Fruit fly (Drosophila melanogaster) whole organism, embryonic: Measurements from ENCODE around the gene Mon1.

ENCODE experiments used
- Awh ChIP-seq: fragments of 200-800 bp; sonication (Bioruptor generic); IDR thresholded peaks from 2 replicates; pipeline ENCODE4, ENCODE4 v1.3.6; 2022; ENCODE audit warnings: missing biosample characterization, missing genetic modification characterization
- CG1024 ChIP-seq: fragments of 200-800 bp; sonication (Bioruptor generic); IDR thresholded peaks from 2 replicates; pipeline ENCODE4 v1.3.6; 2022; ENCODE audit warnings: missing biosample characterization, missing genetic modification characterization
- CG11695 ChIP-seq: fragments of 200-800 bp; sonication (Bioruptor generic); IDR thresholded peaks from 3 replicates; pipeline ENCODE4 v1.3.6; 2022; ENCODE audit warnings: missing biosample characterization, missing genetic modification characterization
- CG14441 ChIP-seq: fragments of 200-800 bp; sonication (Bioruptor generic); IDR thresholded peaks from 2 replicates; pipeline ENCODE4 v1.3.6; 2022; ENCODE audit warnings: missing biosample characterization, missing genetic modification characterization
- CG14710 ChIP-seq: fragments of 200-800 bp; sonication (Bioruptor generic); optimal IDR thresholded peaks from 3 replicates; lab custom pipeline; 2019; ENCODE audit warnings: missing biosample characterization, mild to moderate bottlenecking, missing genetic modification characterization, moderate library complexity
- CG16779 ChIP-seq: fragments of 200-800 bp; sonication (Bioruptor generic); IDR thresholded peaks from 2 replicates; pipeline ENCODE4 v1.3.6; 2022; ENCODE audit warnings: missing biosample characterization, missing genetic modification characterization
- CG16815 ChIP-seq: fragments of 200-800 bp; sonication (Bioruptor generic); optimal IDR thresholded peaks from 3 replicates; lab custom pipeline; 2017; ENCODE audit warnings: missing biosample characterization, mild to moderate bottlenecking, missing genetic modification characterization
- CG17359 ChIP-seq: fragments of 200-800 bp; sonication (Bioruptor generic); optimal IDR thresholded peaks from 3 replicates; lab custom pipeline; 2018; ENCODE audit warnings: missing biosample characterization, mild to moderate bottlenecking, missing genetic modification characterization, moderate library complexity
- CG18619 ChIP-seq: fragments of 200-800 bp; sonication (Bioruptor generic); optimal IDR thresholded peaks from 3 replicates; lab custom pipeline; 2017; ENCODE audit warnings: missing biosample characterization, mild to moderate bottlenecking, missing genetic modification characterization
- CG31441 ChIP-seq: fragments of 200-800 bp; sonication (Bioruptor generic); IDR thresholded peaks from 2 replicates; pipeline ENCODE4 v1.3.6; 2022; ENCODE audit warnings: missing biosample characterization, missing genetic modification characterization
- CG3163 ChIP-seq: fragments of 200-800 bp; sonication (Bioruptor generic); optimal IDR thresholded peaks from 3 replicates; lab custom pipeline; 2016; ENCODE audit warnings: missing biosample characterization, missing genetic modification characterization
- CG32532 ChIP-seq: fragments of 200-800 bp; sonication (Bioruptor generic); IDR thresholded peaks from 2 replicates; pipeline ENCODE4 v1.3.6; 2022; ENCODE audit warnings: missing biosample characterization, missing genetic modification characterization
- CG4404 ChIP-seq: fragments of 200-800 bp; sonication (Bioruptor generic); IDR thresholded peaks from 2 replicates; pipeline ENCODE4 v1.3.6; 2022; ENCODE audit warnings: missing biosample characterization, missing genetic modification characterization
- CG4820 ChIP-seq: fragments of 200-800 bp; sonication (Bioruptor generic); optimal IDR thresholded peaks from 3 replicates; lab custom pipeline; 2016; ENCODE audit warnings: missing biosample characterization, missing genetic modification characterization
- CG5180 ChIP-seq: fragments of 200-800 bp; sonication (Bioruptor generic); optimal IDR thresholded peaks from 3 replicates; lab custom pipeline; 2017; ENCODE audit warnings: missing biosample characterization, missing genetic modification characterization, mild to moderate bottlenecking, moderate library complexity, missing genetic modification reagents
- CG5953 ChIP-seq: fragments of 200-800 bp; sonication (Bioruptor generic); IDR thresholded peaks from 2 replicates; pipeline ENCODE4 v1.3.6; 2022; ENCODE audit warnings: missing biosample characterization, missing genetic modification characterization
- CG6765 ChIP-seq: fragments of 200-800 bp; sonication (Bioruptor generic); optimal IDR thresholded peaks from 3 replicates; lab custom pipeline; 2017; ENCODE audit warnings: missing biosample characterization, mild to moderate bottlenecking, missing genetic modification characterization
- CG7963 ChIP-seq: fragments of 200-800 bp; sonication (Bioruptor generic); IDR thresholded peaks from 3 replicates; pipeline ENCODE4 v1.3.6; 2022; ENCODE audit warnings: missing biosample characterization, missing genetic modification characterization; ENCODE audit not compliant: partially characterized antibody
- CG8359 ChIP-seq: fragments of 200-800 bp; sonication (Bioruptor generic); optimal IDR thresholded peaks from 2 replicates; lab custom pipeline; 2017; ENCODE audit warnings: missing biosample characterization, mild to moderate bottlenecking, missing genetic modification characterization, borderline replicate concordance
- CG8478 ChIP-seq: fragments of >200 bp; optimal IDR thresholded peaks from 2 replicates; lab custom pipeline; 2018
- CG9215 ChIP-seq: fragments of 200-800 bp; sonication (Bioruptor generic); IDR thresholded peaks from 2 replicates; pipeline ENCODE4 v1.3.6; 2022; ENCODE audit warnings: missing biosample characterization, missing genetic modification characterization
- CG9437 ChIP-seq: fragments of 200-800 bp; sonication (Bioruptor generic); optimal IDR thresholded peaks from 2 replicates; lab custom pipeline; 2018; ENCODE audit warnings: missing biosample characterization, mild to moderate bottlenecking, missing genetic modification characterization
- CG9932 ChIP-seq: fragments of 200-800 bp; sonication (Bioruptor generic); IDR thresholded peaks from 2 replicates; pipeline ENCODE4 v1.3.6; 2022; ENCODE audit warnings: missing biosample characterization, missing genetic modification characterization
- E2f2 ChIP-seq: fragments of 200-800 bp; sonication (Bioruptor generic); IDR thresholded peaks from 2 replicates; pipeline ENCODE4 v1.3.6; 2022; ENCODE audit warnings: missing biosample characterization, missing genetic modification characterization
- Fer1 ChIP-seq: fragments of 200-800 bp; sonication (Bioruptor generic); optimal IDR thresholded peaks from 2 replicates; lab custom pipeline; 2017; ENCODE audit warnings: missing biosample characterization, mild to moderate bottlenecking, missing genetic modification characterization
- H15 ChIP-seq: fragments of 200-800 bp; sonication (Bioruptor generic); IDR thresholded peaks from 3 replicates; pipeline ENCODE4 v1.3.6; 2022; ENCODE audit warnings: missing biosample characterization, missing genetic modification characterization
- Hand ChIP-seq: fragments of 200-800 bp; sonication (Bioruptor generic); optimal IDR thresholded peaks from 2 replicates; lab custom pipeline; 2017; ENCODE audit warnings: mild to moderate bottlenecking, missing biosample characterization, missing genetic modification reagents, missing genetic modification characterization
- Meics ChIP-seq: fragments of 200-800 bp; sonication (Bioruptor generic); optimal IDR thresholded peaks from 2 replicates; lab custom pipeline; 2017; ENCODE audit warnings: missing biosample characterization, mild to moderate bottlenecking, missing genetic modification characterization
- Mrtf ChIP-seq: fragments of 200-800 bp; sonication (Bioruptor generic); IDR thresholded peaks from 3 replicates; pipeline ENCODE4 v1.3.6; 2022; ENCODE audit warnings: missing biosample characterization, missing genetic modification characterization
- Oaz ChIP-seq: fragments of 200-800 bp; sonication (Bioruptor generic); IDR thresholded peaks from 2 replicates; pipeline ENCODE4 v1.3.6; 2022; ENCODE audit warnings: missing biosample characterization, missing genetic modification characterization
- Sin3A ChIP-seq: fragments of >200 bp; optimal IDR thresholded peaks from 2 replicates; lab custom pipeline; 2018
- Vsx1 ChIP-seq: fragments of 200-800 bp; sonication (Bioruptor generic); optimal IDR thresholded peaks from 2 replicates; lab custom pipeline; 2017; ENCODE audit warnings: missing biosample characterization, mild to moderate bottlenecking, missing genetic modification characterization, missing genetic modification reagents
- amos ChIP-seq: fragments of 200-800 bp; sonication (Bioruptor generic); IDR thresholded peaks from 2 replicates; pipeline ENCODE4 v1.3.6; 2022; ENCODE audit warnings: missing biosample characterization, missing genetic modification characterization; ENCODE audit not compliant: partially characterized antibody
- ap ChIP-seq: fragments of 200-800 bp; sonication (Bioruptor generic); IDR thresholded peaks from 2 replicates; pipeline ENCODE4 v1.3.6; 2022; ENCODE audit warnings: missing biosample characterization, missing genetic modification characterization
- ato ChIP-seq: fragments of 200-800 bp; sonication (Bioruptor generic); IDR thresholded peaks from 2 replicates; pipeline ENCODE4 v1.3.6; 2022; ENCODE audit warnings: missing biosample characterization, missing genetic modification characterization; ENCODE audit not compliant: partially characterized antibody
- bowl ChIP-seq: fragments of 200-800 bp; sonication (Bioruptor generic); IDR thresholded peaks from 2 replicates; pipeline ENCODE4 v1.3.6; 2022; ENCODE audit warnings: missing biosample characterization, missing genetic modification characterization
- en ChIP-seq: fragments of 200-800 bp; sonication (Bioruptor generic); optimal IDR thresholded peaks from 2 replicates; lab custom pipeline; 2016; ENCODE audit warnings: missing biosample characterization, missing genetic modification characterization
- fd3F ChIP-seq: fragments of 200-800 bp; sonication (Bioruptor generic); optimal IDR thresholded peaks from 2 replicates; lab custom pipeline; 2018; ENCODE audit warnings: missing biosample characterization, mild to moderate bottlenecking, missing genetic modification characterization, moderate library complexity
- gt ChIP-seq: fragments of 200-800 bp; sonication (Bioruptor generic); IDR thresholded peaks from 2 replicates; pipeline ENCODE4 v1.3.6; 2022; ENCODE audit warnings: missing biosample characterization, missing genetic modification characterization
- h ChIP-seq: fragments of >200 bp; optimal IDR thresholded peaks from 2 replicates; lab custom pipeline; 2017
- ken ChIP-seq: fragments of 200-800 bp; sonication (Bioruptor generic); IDR thresholded peaks from 3 replicates; pipeline ENCODE4 v1.3.6; 2022; ENCODE audit warnings: missing biosample characterization, missing genetic modification characterization
- nerfin-1 ChIP-seq: fragments of 200-800 bp; sonication (Bioruptor generic); optimal IDR thresholded peaks from 3 replicates; lab custom pipeline; 2019; ENCODE audit warnings: missing biosample characterization, mild to moderate bottlenecking, missing genetic modification characterization, moderate library complexity
- pfk ChIP-seq: fragments of 200-800 bp; sonication (Bioruptor generic); optimal IDR thresholded peaks from 2 replicates; lab custom pipeline; 2018; ENCODE audit warnings: missing biosample characterization, mild to moderate bottlenecking, missing genetic modification characterization, moderate library complexity
- ro ChIP-seq: fragments of 200-800 bp; sonication (Bioruptor generic); IDR thresholded peaks from 2 replicates; pipeline ENCODE4 v1.3.6; 2022; ENCODE audit warnings: missing biosample characterization, missing genetic modification characterization
- sc ChIP-seq, 3 experiments: fragments of >200 bp in 2 of 3; fragments of 200-800 bp in 1 of 3; sonication (Bioruptor generic) in 1 of 3; optimal IDR thresholded peaks; 2 replicates in 2 of 3; 3 replicates in 1 of 3; lab custom pipeline; 2017; ENCODE audit warnings: mild to moderate bottlenecking in 1 of 3, missing biosample characterization in 1 of 3, missing genetic modification characterization in 1 of 3, missing genetic modification reagents in 1 of 3
- schlank ChIP-seq: fragments of 200-800 bp; sonication (Bioruptor generic); optimal IDR thresholded peaks from 2 replicates; lab custom pipeline; 2018; ENCODE audit warnings: missing biosample characterization, mild to moderate bottlenecking, missing genetic modification characterization
- sens-2 ChIP-seq: fragments of 200-800 bp; sonication (Bioruptor generic); IDR thresholded peaks from 2 replicates; pipeline ENCODE4 v1.3.6; 2022; ENCODE audit warnings: missing biosample characterization, missing genetic modification characterization
- slou ChIP-seq: fragments of 200-800 bp; sonication (Bioruptor generic); optimal IDR thresholded peaks from 3 replicates; lab custom pipeline; 2016; ENCODE audit warnings: missing biosample characterization, missing genetic modification characterization
- unc-4 ChIP-seq: fragments of 200-800 bp; sonication (Bioruptor generic); IDR thresholded peaks from 2 replicates; pipeline ENCODE4 v1.3.6; 2022; ENCODE audit warnings: missing biosample characterization, missing genetic modification characterization; ENCODE audit not compliant: partially characterized antibody
- vnd ChIP-seq: fragments of 200-800 bp; sonication (Bioruptor generic); IDR thresholded peaks from 3 replicates; pipeline ENCODE4 v1.3.6; 2022; ENCODE audit warnings: missing biosample characterization, missing genetic modification characterization; ENCODE audit not compliant: partially characterized antibody

Mon1 gene

dm6 chr2L:4837772-4838397 lies 12.6 kb upstream of the Mon1 start, which contains the start of the genes tank and CG12194 (continued):
- TF ChIP-seq CG11695 (GFP tag; lab: Robert Waterston, UW) (peak; percentile 99), pfk (peak; percentile 7), sens-2 (GFP tag; lab: Robert Waterston, UW) (peak; percentile 99), CG6765 (peak; percentile 95), H15 (GFP tag; lab: Robert Waterston, UW) (peak; percentile 99), CG7963 (GFP tag; lab: Robert Waterston, UW) (peak; percentile 45; the same call in 2 of the 3 replicates), Hand (GFP tag; lab: Kevin White, UChicago) (peak; percentile 94), CG3163 (GFP tag; lab: Kevin White, UChicago) (peak; percentile 94), schlank (tag; lab: Kevin White, UChicago) (peak; percentile 97), CG9932 (GFP tag; lab: Robert Waterston, UW) (peak; percentile 99), E2f2 (GFP tag; lab: Robert Waterston, UW) (peak; percentile 91), unc-4 (GFP tag; lab: Robert Waterston, UW) (peak; percentile 79), CG8478 (lab: Kevin White, UChicago) (no peak), Fer1 (GFP tag; lab: Kevin White, UChicago) (peak; percentile 98), amos (GFP tag; lab: Robert Waterston, UW) (peak; percentile 79), CG4404 (GFP tag; lab: Robert Waterston, UW) (peak; percentile 99), Oaz (GFP tag; lab: Robert Waterston, UW) (peak; percentile 98), vnd (GFP tag; lab: Robert Waterston, UW) (peak; percentile 71), CG31441 (GFP tag; lab: Robert Waterston, UW) (peak; percentile 97), CG17359 (tag; lab: Kevin White, UChicago) (peak; percentile 99), ato (0 out of 2 replicates have a peak, but pooled peaks have one; percentile 47), CG4820 (GFP tag; lab: Kevin White, UChicago) (peak; percentile 98), gt (GFP tag; lab: Robert Waterston, UW) (peak; percentile 97), ro (peak; percentile 98), h (lab: Kevin White, UChicago) (no peak), CG18619 (GFP tag; lab: Kevin White, UChicago) (peak; percentile 99), nerfin-1 (tag; lab: Kevin White, UChicago) (peak; percentile 91), fd3F (GFP tag; lab: Kevin White, UChicago) (peak; percentile 97), slou (GFP tag; lab: Kevin White, UChicago) (peak; percentile 99), CG14710 (tag; lab: Kevin White, UChicago) (peak; percentile 97), ken (peak; percentile 99), Meics (peak; percentile 99), CG16815 (GFP tag; lab: Kevin White, UChicago) (peak; percentile 99), en (GFP tag; lab: Kevin White, UChicago) (peak; percentile 99), CG1024 (GFP tag; lab: Robert Waterston, UW) (peak; percentile 98), CG14441 (GFP tag; lab: Robert Waterston, UW) (peak; percentile 99), CG5953 (peak; percentile 99), Mrtf (GFP tag; lab: Robert Waterston, UW) (peak; percentile 99), Vsx1 (GFP tag; lab: Kevin White, UChicago) (peak; percentile 97), CG16779 (GFP tag; lab: Robert Waterston, UW) (peak; percentile 99), Sin3A (peak; percentile 84), CG5180 (GFP tag; lab: Kevin White, UChicago) (peak; percentile 84), CG9215 (GFP tag; lab: Robert Waterston, UW) (peak; percentile 97), CG32532 (peak; percentile 99), CG9437 (GFP tag; lab: Kevin White, UChicago) (peak; percentile 99), bowl (GFP tag; lab: Robert Waterston, UW) (peak; percentile 97), Awh (GFP tag; lab: Robert Waterston, UW) (peak; percentile 99), CG8359 (peak; percentile 93), sc (optimal IDR thresholded peaks at IDR 0.05; lab: Kevin White, UChicago) (no peak), sc (GFP tag; optimal IDR thresholded peaks at IDR 0.05; lab: Kevin White, UChicago) (peak; percentile 99), ap (GFP tag; lab: Robert Waterston, UW) (peak; percentile 99)
